Worm (Caenorhabditis elegans) whole organism, early embryonic: ENCODE results near the gene tmc-2.

ENCODE experiments used
- B0310.2 ChIP-seq: sonication (generic microtip); optimal IDR thresholded peaks from 2 replicates; lab custom pipeline; 2016; ENCODE audit warnings: mild to moderate bottlenecking, missing genetic modification characterization, missing compliant biosample characterization
- aly-1 ChIP-seq: sonication (generic microtip); optimal IDR thresholded peaks from 2 replicates; lab custom pipeline; 2016; ENCODE audit warnings: missing genetic modification characterization, missing compliant biosample characterization
- ama-1 ChIP-seq: fragments of 150-350 bp; optimal IDR thresholded peaks from 2 replicates; lab custom pipeline; 2014
- ceh-13 ChIP-seq: fragments of 200-800 bp; sonication (Bioruptor generic); optimal IDR thresholded peaks from 2 replicates; lab custom pipeline; 2018; ENCODE audit warnings: mild to moderate bottlenecking, missing genetic modification characterization, missing compliant biosample characterization
- ceh-36 ChIP-seq: sonication (generic microtip); optimal IDR thresholded peaks from 2 replicates; lab custom pipeline; 2016; ENCODE audit warnings: missing genetic modification characterization, inconsistent platforms, missing compliant biosample characterization
- ets-7 ChIP-seq: sonication (generic microtip); optimal IDR thresholded peaks from 2 replicates; lab custom pipeline; 2016; ENCODE audit warnings: missing genotype, missing genetic modification characterization, missing compliant biosample characterization
- hmg-4 ChIP-seq: fragments of 200-800 bp; sonication (Bioruptor generic); optimal IDR thresholded peaks from 2 replicates; lab custom pipeline; 2018; ENCODE audit warnings: mild to moderate bottlenecking, missing genetic modification characterization, missing compliant biosample characterization
- sea-1 ChIP-seq: fragments of 200-800 bp; sonication (Bioruptor generic); conservative IDR thresholded peaks from 2 replicates; pipeline ENCODE4 v1.3.6; 2022; ENCODE audit warnings: missing genetic modification characterization, missing compliant biosample characterization
- tbx-11 ChIP-seq: fragments of 200-800 bp; sonication (Bioruptor generic); IDR thresholded peaks from 2 replicates; pipeline ENCODE4 v1.3.6; 2022; ENCODE audit warnings: missing genetic modification characterization, missing compliant biosample characterization
- tra-4 ChIP-seq: sonication (generic microtip); optimal IDR thresholded peaks from 2 replicates; lab custom pipeline; 2017; ENCODE audit warnings: missing genetic modification characterization, missing compliant biosample characterization

ce11 chrX:9324962-9325361 lies 21.4 kb downstream of the tmc-2 start:
- no peak for TF ChIP-seq B0310.2 (tag; lab: Kevin White, UChicago)
- no peak for TF ChIP-seq tbx-11 (GFP tag; lab: Robert Waterston, UW)
- no peak for TF ChIP-seq ceh-36 (tag; lab: Kevin White, UChicago)
- TF ChIP-seq tra-4 (tag; lab: Kevin White, UChicago) = no peak
- TF ChIP-seq ama-1 (lab: Kevin White, UChicago) = no peak
- TF ChIP-seq ets-7 (tag; lab: Kevin White, UChicago) = no peak
- no peak for TF ChIP-seq hmg-4 (GFP tag; lab: Kevin White, UChicago)
- TF ChIP-seq ceh-13 (GFP tag; lab: Kevin White, UChicago) = no peak
- TF ChIP-seq sea-1 (GFP tag; lab: Robert Waterston, UW) = no peak
- no peak for TF ChIP-seq aly-1 (tag; lab: Kevin White, UChicago)
